Worm (Caenorhabditis elegans): ENCODE measurements around the gene Y44A6B.3.

- TF ChIP-seq him-1 (tag; optimal IDR thresholded peaks at IDR 0.05) (no peak), W03F9.2 (tag; optimal IDR thresholded peaks at IDR 0.05) (no peak)
These were observed 31.6 kb downstream of the Y44A6B.3 start, which contains the start of gene F46B3.23 for ce11 chrV:20606617-20607016.

All from whole organism, L4/young adult.